Fruit fly (Drosophila melanogaster) whole organism, wandering third instar larva: Measurements from ENCODE around the gene Charon.

Experiments
- Abd-B ChIP-seq: fragments of >200 bp; optimal IDR thresholded peaks from 2 replicates; lab custom pipeline; 2017; ENCODE audit warnings: missing biosample characterization, missing genetic modification characterization
- CG32264 ChIP-seq: fragments of 200-800 bp; sonication (Bioruptor generic); optimal IDR thresholded peaks from 2 replicates; lab custom pipeline; 2016; ENCODE audit warnings: missing biosample characterization, missing genetic modification characterization
- CG9705 ChIP-seq: fragments of 200-800 bp; sonication (Bioruptor generic); optimal IDR thresholded peaks from 2 replicates; lab custom pipeline; 2018; ENCODE audit warnings: missing biosample characterization, mild to moderate bottlenecking, missing genetic modification characterization
- CrebA ChIP-seq: fragments of 200-800 bp; sonication (Bioruptor generic); optimal IDR thresholded peaks from 2 replicates; lab custom pipeline; 2016; ENCODE audit warnings: missing biosample characterization, mild to moderate bottlenecking, missing genetic modification characterization, borderline replicate concordance
- Dfd ChIP-seq: fragments of >200 bp; optimal IDR thresholded peaks from 2 replicates; lab custom pipeline; 2017; ENCODE audit warnings: missing biosample characterization, missing genetic modification characterization
- HLH106 ChIP-seq: fragments of 200-800 bp; optimal IDR thresholded peaks from 3 replicates; lab custom pipeline; 2019; ENCODE audit warnings: missing biosample characterization, mild to moderate bottlenecking, missing genetic modification characterization, moderate library complexity
- Hnf4 ChIP-seq: fragments of 200-800 bp; sonication (Bioruptor generic); optimal IDR thresholded peaks from 2 replicates; lab custom pipeline; 2016; ENCODE audit warnings: missing biosample characterization, mild to moderate bottlenecking, missing genetic modification characterization
- Hr78 ChIP-seq: fragments of >200 bp; optimal IDR thresholded peaks from 2 replicates; lab custom pipeline; 2017; ENCODE audit warnings: missing biosample characterization, missing genetic modification characterization
- Hr83 ChIP-seq: fragments of 200-300 bp; sonication (Bioruptor generic); optimal IDR thresholded peaks from 2 replicates; lab custom pipeline; 2016; ENCODE audit warnings: missing biosample characterization, mild to moderate bottlenecking, missing genetic modification characterization, moderate library complexity; ENCODE audit not compliant: poor library complexity, severe bottlenecking
- Jra ChIP-seq: sonication (Bioruptor generic); optimal IDR thresholded peaks from 2 replicates; lab custom pipeline; 2016; ENCODE audit warnings: missing biosample characterization, missing genetic modification characterization
- Mio ChIP-seq: sonication (Bioruptor generic); optimal IDR thresholded peaks from 2 replicates; lab custom pipeline; 2016; ENCODE audit warnings: missing biosample characterization, missing genetic modification characterization
- Myc ChIP-seq: fragments of >200 bp; optimal IDR thresholded peaks from 2 replicates; lab custom pipeline; 2017
- OdsH ChIP-seq: fragments of 200-800 bp; sonication (Bioruptor generic); optimal IDR thresholded peaks from 2 replicates; lab custom pipeline; 2016; ENCODE audit warnings: missing biosample characterization, mild to moderate bottlenecking, missing genetic modification characterization
- Rel ChIP-seq, 2 experiments: fragments of 200-800 bp; sonication (Bioruptor generic) in 1 of 2; optimal IDR thresholded peaks; 2 replicates in 1 of 2; 3 replicates in 1 of 2; lab custom pipeline; 2016 to 2019; ENCODE audit warnings: mild to moderate bottlenecking in 2 of 2, missing biosample characterization in 2 of 2, missing genetic modification characterization in 2 of 2, moderate library complexity in 1 of 2
- Sp1 ChIP-seq: fragments of 200-800 bp; sonication (Bioruptor generic); optimal IDR thresholded peaks from 3 replicates; lab custom pipeline; 2019; ENCODE audit warnings: missing biosample characterization, mild to moderate bottlenecking, missing genetic modification characterization, moderate library complexity
- Vsx2 ChIP-seq: fragments of 200-300, 225-300 bp; sonication (Bioruptor generic); optimal IDR thresholded peaks from 2 replicates; lab custom pipeline; 2018; ENCODE audit warnings: missing biosample characterization, missing genetic modification characterization; ENCODE audit not compliant: partially characterized antibody
- br ChIP-seq: fragments of 200-800 bp; sonication (Bioruptor generic); optimal IDR thresholded peaks from 2 replicates; lab custom pipeline; 2016; ENCODE audit warnings: missing biosample characterization, missing genetic modification characterization
- brk ChIP-seq: fragments of 200-800 bp; sonication (Bioruptor generic); optimal IDR thresholded peaks from 2 replicates; lab custom pipeline; 2016; ENCODE audit warnings: missing biosample characterization, mild to moderate bottlenecking, missing genetic modification characterization
- dl ChIP-seq, 2 experiments: fragments of 175-275, 200-275 bp in 1 of 2; fragments of 200-275 bp in 1 of 2; sonication (Bioruptor generic); optimal IDR thresholded peaks; lab custom pipeline; 2018; ENCODE audit warnings: mild to moderate bottlenecking in 2 of 2, missing biosample characterization in 2 of 2, missing genetic modification characterization in 2 of 2, moderate library complexity in 2 of 2; ENCODE audit not compliant: partially characterized antibody in 2 of 2, insufficient read depth in 1 of 2
- dmrt93B ChIP-seq: fragments of 200-800 bp; sonication (Bioruptor generic); optimal IDR thresholded peaks from 2 replicates; lab custom pipeline; 2018; ENCODE audit warnings: missing biosample characterization, mild to moderate bottlenecking, missing genetic modification characterization
- dsf ChIP-seq: sonication (Bioruptor generic); optimal IDR thresholded peaks from 2 replicates; lab custom pipeline; 2016; ENCODE audit warnings: missing biosample characterization, missing genetic modification characterization, borderline replicate concordance
- ey ChIP-seq: fragments of 200-800 bp; sonication (Bioruptor generic); optimal IDR thresholded peaks from 2 replicates; lab custom pipeline; 2016; ENCODE audit warnings: missing biosample characterization, missing genetic modification characterization
- fru ChIP-seq: fragments of 200-800 bp; sonication (Bioruptor generic); optimal IDR thresholded peaks from 3 replicates; lab custom pipeline; 2016; ENCODE audit warnings: missing biosample characterization, mild to moderate bottlenecking, missing genetic modification characterization
- lola ChIP-seq: fragments of >200 bp; optimal IDR thresholded peaks from 2 replicates; lab custom pipeline; 2017; ENCODE audit warnings: missing biosample characterization, missing genetic modification characterization
- pan ChIP-seq: fragments of >200 bp; optimal IDR thresholded peaks from 2 replicates; lab custom pipeline; 2017
- rgr ChIP-seq: fragments of 200-800 bp; sonication (Bioruptor generic); optimal IDR thresholded peaks from 3 replicates; lab custom pipeline; 2016; ENCODE audit warnings: missing biosample characterization, mild to moderate bottlenecking, missing genetic modification characterization
- sage ChIP-seq: fragments of 200-800 bp; sonication (Bioruptor generic); optimal IDR thresholded peaks from 2 replicates; lab custom pipeline; 2016; ENCODE audit warnings: missing biosample characterization, mild to moderate bottlenecking, missing genetic modification characterization
- sv ChIP-seq: fragments of 200-800 bp; sonication (Bioruptor generic); optimal IDR thresholded peaks from 3 replicates; lab custom pipeline; 2016; ENCODE audit warnings: missing biosample characterization, missing genetic modification characterization
- tai ChIP-seq: sonication (Bioruptor generic); optimal IDR thresholded peaks from 2 replicates; lab custom pipeline; 2016; ENCODE audit warnings: missing biosample characterization, missing genetic modification characterization
- woc ChIP-seq: sonication (Bioruptor generic); optimal IDR thresholded peaks from 2 replicates; lab custom pipeline; 2016; ENCODE audit warnings: missing biosample characterization, mild to moderate bottlenecking, missing genetic modification characterization

The Charon gene

dm6 chr2L:1211528-1211927 is 38.9 kb upstream of the Charon start:
- TF ChIP-seq Abd-B (GFP tag; lab: Kevin White, UChicago), result no peak
- TF ChIP-seq Rel (GFP tag; optimal IDR thresholded peaks at IDR 0.05; lab: Kevin White, UChicago), result no peak
- TF ChIP-seq Rel (tag; optimal IDR thresholded peaks at IDR 0.05; lab: Kevin White, UChicago), result no peak
- TF ChIP-seq Myc (lab: Kevin White, UChicago), result peak; percentile 6
- TF ChIP-seq woc (GFP tag; lab: Kevin White, UChicago), result no peak

- TF ChIP-seq tai (GFP tag; lab: Kevin White, UChicago) (no peak), Myc (lab: Kevin White, UChicago) (no peak), br (peak; percentile 10), Mio (GFP tag; lab: Kevin White, UChicago) (no peak), ey (no peak)
These were observed 34.8 kb upstream of the Charon start for dm6 chr2L:1207432-1207831.

dm6 chr2L:1203915-1204314 is 31.3 kb upstream of the Charon start, which contains the start of gene CG14342:
Gene CG14342, plus strand, starts transcription at chr2L:1204215.
- no peak for TF ChIP-seq Hr83 (GFP tag; lab: Kevin White, UChicago)
- TF ChIP-seq dl (GFP tag; optimal IDR thresholded peaks at IDR 0.05; lab: Kevin White, UChicago; ENCODE audit: insufficient read depth in 1 of 2, partially characterized antibody in 2 of 2), result no peak
- TF ChIP-seq Hr78 (GFP tag; lab: Kevin White, UChicago), result no peak
- no peak for TF ChIP-seq fru (GFP tag; lab: Kevin White, UChicago)
- no peak for TF ChIP-seq CrebA (GFP tag; lab: Kevin White, UChicago)
- no peak for TF ChIP-seq Rel (GFP tag; optimal IDR thresholded peaks at IDR 0.05; lab: Kevin White, UChicago)
- no peak for TF ChIP-seq Rel (tag; optimal IDR thresholded peaks at IDR 0.05; lab: Kevin White, UChicago)
- no peak for TF ChIP-seq CG32264 (GFP tag; lab: Kevin White, UChicago)
- no peak for TF ChIP-seq HLH106
- no peak for TF ChIP-seq Vsx2 (GFP tag; lab: Kevin White, UChicago)
- TF ChIP-seq pan (lab: Kevin White, UChicago), result no peak
- no peak for TF ChIP-seq sage (GFP tag; lab: Kevin White, UChicago)
- no peak for TF ChIP-seq dmrt93B (GFP tag; lab: Kevin White, UChicago)
- TF ChIP-seq tai (GFP tag; lab: Kevin White, UChicago), result no peak
- TF ChIP-seq OdsH (GFP tag; lab: Kevin White, UChicago), result no peak
- TF ChIP-seq ey, result no peak

- TF ChIP-seq sage (GFP tag; lab: Kevin White, UChicago) (no peak), tai (GFP tag; lab: Kevin White, UChicago) (no peak), Dfd (GFP tag; lab: Kevin White, UChicago) (no peak), dsf (no peak), Sp1 (GFP tag; lab: Kevin White, UChicago) (no peak), OdsH (GFP tag; lab: Kevin White, UChicago) (no peak), Hnf4 (no peak)
These were observed 29.8 kb upstream of the Charon start for dm6 chr2L:1202445-1202844.

dm6 chr2L:1201396-1201837 is 28.8 kb upstream of the Charon start:
- TF ChIP-seq CG9705 (GFP tag; lab: Kevin White, UChicago), result no peak
- TF ChIP-seq Rel (GFP tag; optimal IDR thresholded peaks at IDR 0.05; lab: Kevin White, UChicago), result no peak
- peak; percentile 89 for TF ChIP-seq Rel (tag; optimal IDR thresholded peaks at IDR 0.05; lab: Kevin White, UChicago)
- peak; percentile 27 for TF ChIP-seq fru (GFP tag; lab: Kevin White, UChicago)
- no peak for TF ChIP-seq CrebA (GFP tag; lab: Kevin White, UChicago)
- TF ChIP-seq Jra, result no peak

- no peak for TF ChIP-seq lola (GFP tag; lab: Kevin White, UChicago)
- no peak for TF ChIP-seq Vsx2 (GFP tag; lab: Kevin White, UChicago)
- no peak for TF ChIP-seq rgr (GFP tag; lab: Kevin White, UChicago)
- no peak for TF ChIP-seq CG32264 (GFP tag; lab: Kevin White, UChicago)
- no peak for TF ChIP-seq Hr83 (GFP tag; lab: Kevin White, UChicago)
- no peak for TF ChIP-seq Mio (GFP tag; lab: Kevin White, UChicago)
- no peak for TF ChIP-seq dsf
- TF ChIP-seq brk, result no peak
- peak; percentile 65 for TF ChIP-seq Dfd (GFP tag; lab: Kevin White, UChicago)
- TF ChIP-seq Rel (GFP tag; optimal IDR thresholded peaks at IDR 0.05; lab: Kevin White, UChicago), result no peak
- peak; percentile 85 for TF ChIP-seq Rel (tag; optimal IDR thresholded peaks at IDR 0.05; lab: Kevin White, UChicago)
- peak; percentile 48 to 72 for TF ChIP-seq dl (GFP tag; optimal IDR thresholded peaks at IDR 0.05; lab: Kevin White, UChicago; ENCODE audit: insufficient read depth in 1 of 2, partially characterized antibody in 2 of 2)
- no peak for TF ChIP-seq sv (GFP tag; lab: Kevin White, UChicago)
- TF ChIP-seq Jra, result no peak
- TF ChIP-seq pan (lab: Kevin White, UChicago), result no peak
These were observed 27.5 kb upstream of the Charon start, which contains the start of the genes CG43349 and CG5011 for dm6 chr2L:1199912-1200721. Gene CG43349, plus strand, starts transcription at chr2L:1200205. Gene CG5011, plus strand, starts transcription at chr2L:1200671.
